Worm (Caenorhabditis elegans) whole organism, L3 larva: ENCODE data around the gene dpff-1.

Experiments
- R02D3.7 ChIP-seq: fragments of 150-350 bp; optimal IDR thresholded peaks from 2 replicates; lab custom pipeline; 2014; ENCODE audit warnings: missing biosample characterization, missing genetic modification characterization
- ama-1 ChIP-seq: fragments of 150-350 bp; optimal IDR thresholded peaks from 2 replicates; lab custom pipeline; 2018
- nfya-1 ChIP-seq: sonication (generic microtip); optimal IDR thresholded peaks from 2 replicates; lab custom pipeline; 2017; ENCODE audit warnings: missing genetic modification characterization, mild to moderate bottlenecking, missing compliant biosample characterization, antibody characterized with exemption, moderate library complexity; ENCODE audit not compliant: insufficient read depth
- nhr-237 ChIP-seq: fragments of 150-350 bp; optimal IDR thresholded peaks from 2 replicates; lab custom pipeline; 2014; ENCODE audit warnings: missing biosample characterization, missing genetic modification characterization
- nhr-43 ChIP-seq: sonication (generic microtip); optimal IDR thresholded peaks from 2 replicates; lab custom pipeline; 2016; ENCODE audit warnings: mild to moderate bottlenecking, missing genetic modification characterization, missing compliant biosample characterization; ENCODE audit not compliant: poor library complexity, severe bottlenecking
- snpc-4 ChIP-seq: fragments of 150-350 bp; optimal IDR thresholded peaks from 2 replicates; lab custom pipeline; 2014; ENCODE audit warnings: missing biosample characterization, missing genetic modification characterization

DNA sequence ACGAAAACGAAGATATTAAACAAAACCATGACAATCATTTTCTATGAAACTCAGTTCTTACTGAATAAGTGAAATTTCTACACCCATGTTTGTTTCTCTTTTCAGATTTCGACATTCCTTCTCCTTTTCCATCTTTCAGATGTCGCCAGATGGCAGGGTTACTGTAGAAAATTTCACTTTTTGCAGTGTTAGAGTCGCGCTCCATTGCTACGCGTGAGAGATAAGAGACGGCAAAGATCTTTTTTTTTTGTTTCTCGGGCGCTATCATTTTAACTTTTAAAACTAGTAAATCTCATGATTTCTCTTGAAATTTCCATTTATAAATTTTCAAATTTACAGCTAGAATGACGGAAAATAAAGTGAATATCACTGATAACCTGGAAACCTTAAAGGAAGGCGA lies 27.9 kb downstream of the dpff-1 start, which contains the start of the genes mig-21 and F01F1.2:
- no peak for TF ChIP-seq nhr-237 (tag; lab: Kevin White, UChicago)
- no peak for TF ChIP-seq snpc-4 (tag; lab: Kevin White, UChicago)
- no peak for TF ChIP-seq nhr-43 (tag; lab: Kevin White, UChicago)
- peak; percentile 34 for TF ChIP-seq nfya-1 (tag; lab: Kevin White, UChicago)
- TF ChIP-seq R02D3.7, result no peak
- no peak for TF ChIP-seq ama-1 (lab: Kevin White, UChicago)
